Worm (Caenorhabditis elegans) whole organism, L4/young adult: Measurements from ENCODE around the gene nhr-243.

ENCODE experiments used
- W03F9.2 ChIP-seq: fragments of 150-350 bp; optimal IDR thresholded peaks from 2 replicates; lab custom pipeline; 2014; ENCODE audit warnings: missing biosample characterization, missing genetic modification characterization
- dao-5 ChIP-seq: sonication (generic microtip); optimal IDR thresholded peaks from 2 replicates; lab custom pipeline; 2016; ENCODE audit warnings: missing genotype, missing genetic modification characterization, moderate library complexity, missing compliant biosample characterization
- him-1 ChIP-seq: sonication (generic microtip); optimal IDR thresholded peaks from 2 replicates; lab custom pipeline; 2016; ENCODE audit warnings: missing genotype, missing genetic modification reagents, missing genetic modification characterization, missing compliant biosample characterization

Gene nhr-243

DNA sequence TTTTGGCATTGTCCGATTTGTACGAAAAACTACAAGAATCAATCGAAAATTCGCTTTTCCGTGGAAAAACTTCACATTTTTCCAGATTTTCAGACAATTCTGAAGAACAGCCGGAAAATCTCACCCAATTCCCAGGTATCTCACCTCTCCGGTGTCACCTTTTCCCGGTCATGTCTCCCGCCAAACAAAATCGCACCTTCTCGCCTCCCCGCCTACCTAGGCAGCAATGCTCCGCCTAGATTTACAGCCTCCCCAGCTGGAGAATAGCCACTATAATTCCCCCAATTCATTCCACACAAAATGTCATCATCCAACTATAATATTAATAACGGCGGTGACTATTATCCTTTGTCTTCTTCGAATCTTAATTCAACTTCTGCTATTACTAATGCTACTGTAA is 26.5 kb downstream of the nhr-243 start, which contains the start of gene ceh-51:
TSS of gene ceh-51 (plus strand) at position 301 of the 400 bp plus-strand sequence.
- TF ChIP-seq him-1 (tag; lab: Kevin White, UChicago): no peak
- no peak for TF ChIP-seq W03F9.2 (tag; lab: Kevin White, UChicago)
- TF ChIP-seq dao-5 (tag; lab: Kevin White, UChicago): no peak

DNA sequence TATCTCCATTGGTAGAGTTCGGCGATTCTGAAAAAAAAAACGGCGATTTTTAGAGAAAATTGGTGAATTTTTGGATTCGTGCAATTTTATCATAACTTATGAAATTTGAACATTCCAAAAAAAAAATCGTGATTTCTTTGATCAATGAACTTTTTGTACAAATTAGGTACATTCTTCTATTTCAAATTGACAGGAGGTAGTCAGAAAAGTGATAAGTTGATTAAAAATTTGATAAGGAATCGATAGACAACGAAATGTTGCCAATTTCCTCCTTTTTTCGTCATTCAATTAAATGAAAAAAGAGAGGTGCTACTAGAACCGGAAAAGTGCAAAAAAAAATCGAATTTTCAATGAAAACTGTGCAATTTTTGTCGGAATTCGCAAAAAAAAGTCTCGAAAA is 29.4 kb downstream of the nhr-243 start:
- TF ChIP-seq W03F9.2 (tag; lab: Kevin White, UChicago): no peak
- no peak for TF ChIP-seq him-1 (tag; lab: Kevin White, UChicago)
- TF ChIP-seq dao-5 (tag; lab: Kevin White, UChicago): no peak

DNA sequence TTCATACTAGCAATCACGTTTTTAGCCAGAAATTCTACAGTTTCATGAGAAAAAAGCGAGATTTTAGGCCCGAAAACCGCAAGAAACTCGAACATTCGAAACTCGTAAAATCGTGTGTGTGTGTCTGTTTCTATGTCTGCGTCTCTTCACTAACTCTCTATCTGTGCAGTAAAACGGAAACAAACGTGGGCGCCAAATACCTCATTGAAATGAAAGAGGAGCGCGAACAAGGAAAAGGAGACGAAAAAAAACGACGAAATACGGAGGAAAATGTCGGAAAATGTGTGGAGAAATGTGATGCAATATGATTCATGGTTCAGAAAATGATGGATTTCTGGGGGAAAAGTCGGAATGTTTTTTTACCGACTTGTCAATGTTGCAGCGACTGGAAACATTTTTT is 31.8 kb downstream of the nhr-243 start:
- TF ChIP-seq him-1 (tag; lab: Kevin White, UChicago): no peak

- TF ChIP-seq him-1 (tag; lab: Kevin White, UChicago) (no peak), W03F9.2 (tag; lab: Kevin White, UChicago) (no peak), dao-5 (tag; lab: Kevin White, UChicago) (no peak)
Observed at ce11 chrV:18859121-18859520, 41.2 kb downstream of the nhr-243 start, which contains the start of gene wars-1. wars-1 (minus strand) TSS chrV:18859221.

DNA sequence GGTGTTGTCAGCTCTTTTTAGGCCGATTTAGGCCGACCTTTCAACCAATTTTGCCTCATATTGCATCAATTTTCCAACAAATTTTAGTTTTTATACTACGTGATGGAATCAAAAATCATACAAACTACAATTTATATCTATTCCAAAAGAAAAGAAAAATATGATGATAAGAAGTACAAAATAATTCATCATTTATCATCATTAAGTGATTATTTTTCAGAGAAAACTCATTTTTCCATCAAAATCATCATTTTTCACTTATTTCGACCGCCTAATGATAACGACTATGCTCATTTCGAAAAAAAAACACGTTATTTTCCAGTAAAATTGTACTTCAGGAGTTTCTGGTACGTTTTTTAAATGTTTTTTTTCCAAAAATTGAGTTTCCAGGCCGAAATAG is 45.5 kb downstream of the nhr-243 start:
- TF ChIP-seq dao-5 (tag; lab: Kevin White, UChicago) (no peak), him-1 (tag; lab: Kevin White, UChicago) (no peak), W03F9.2 (tag; lab: Kevin White, UChicago) (no peak)

ce11 chrV:18848578-18848977 is 51.8 kb downstream of the nhr-243 start:
- TF ChIP-seq W03F9.2 (tag; lab: Kevin White, UChicago) (no peak), him-1 (tag; lab: Kevin White, UChicago) (no peak), dao-5 (tag; lab: Kevin White, UChicago) (no peak)

- TF ChIP-seq dao-5 (tag; lab: Kevin White, UChicago) (no peak), him-1 (tag; lab: Kevin White, UChicago) (no peak), W03F9.2 (tag; lab: Kevin White, UChicago) (no peak)
Observed at ce11 chrV:18846480-18846879, 53.9 kb downstream of the nhr-243 start, which contains the start of gene nhr-230. nhr-230 (plus strand) TSS chrV:18846780.
